Fruit fly (Drosophila melanogaster): Measurements from ENCODE around the gene AdoR.

Gene AdoR

dm6 chr3R:30166159-30166784 lies 16.9 kb upstream of the AdoR start, which contains the start of gene VhaAC45RP (continued):
- TF ChIP-seq Xrp1 (GFP tag; IDR thresholded peaks at IDR 0.05) (no peak), pros (GFP tag; optimal IDR thresholded peaks at IDR 0.05) (peak; percentile 26), CG10267 (tag; optimal IDR thresholded peaks at IDR 0.05) (no peak), CG34422 (GFP tag; IDR thresholded peaks at IDR 0.05) (no peak), Sox100B (GFP tag; optimal IDR thresholded peaks at IDR 0.05) (no peak), CG5180 (GFP tag; optimal IDR thresholded peaks at IDR 0.05) (no peak), CG1602 (GFP tag; optimal IDR thresholded peaks at IDR 0.05) (no peak), onecut (GFP tag; IDR thresholded peaks at IDR 0.05) (peak; percentile 99), Bgb (GFP tag; IDR thresholded peaks at IDR 0.05; ENCODE audit: partially characterized antibody) (no peak), CG1529 (GFP tag; optimal IDR thresholded peaks at IDR 0.05) (no peak), CG7372 (GFP tag; IDR thresholded peaks at IDR 0.05) (no peak), zfh2 (GFP tag; optimal IDR thresholded peaks at IDR 0.05) (no peak), Asciz (GFP tag; optimal IDR thresholded peaks at IDR 0.05) (no peak), gsb-n (tag; optimal IDR thresholded peaks at IDR 0.05) (no peak), Eip74EF (GFP tag; optimal IDR thresholded peaks at IDR 0.05) (no peak), CG1647 (GFP tag; optimal IDR thresholded peaks at IDR 0.05) (no peak), en (GFP tag; optimal IDR thresholded peaks at IDR 0.05) (no peak), maf-S (GFP tag; optimal IDR thresholded peaks at IDR 0.05) (no peak), Rfx (GFP tag; IDR thresholded peaks at IDR 0.05) (no peak), CG18011 (GFP tag; optimal IDR thresholded peaks at IDR 0.05) (no peak), CG11247 (GFP tag; IDR thresholded peaks at IDR 0.05) (no peak), danr (GFP tag; IDR thresholded peaks at IDR 0.05) (no peak), org-1 (GFP tag; optimal IDR thresholded peaks at IDR 0.05) (no peak), Max (GFP tag; optimal IDR thresholded peaks at IDR 0.05) (peak; percentile 9), nmo (GFP tag; optimal IDR thresholded peaks at IDR 0.05) (no peak), sens (GFP tag) (peak; percentile 60), cg (GFP tag; optimal IDR thresholded peaks at IDR 0.05) (no peak), knrl (GFP tag; IDR thresholded peaks at IDR 0.05; ENCODE audit: partially characterized antibody) (no peak), ftz-f1 (GFP tag; optimal IDR thresholded peaks at IDR 0.05) (no peak), Neu2 (GFP tag; optimal IDR thresholded peaks at IDR 0.05; ENCODE audit: borderline replicate concordance) (no peak), tgo (GFP tag; IDR thresholded peaks at IDR 0.05) (no peak), bsh (GFP tag; optimal IDR thresholded peaks at IDR 0.05) (no peak), Taf1 (GFP tag; IDR thresholded peaks at IDR 0.05) (no peak), zen2 (GFP tag; IDR thresholded peaks at IDR 0.05; ENCODE audit: partially characterized antibody) (no peak), gfzf (GFP tag; optimal IDR thresholded peaks at IDR 0.05) (no peak), cwo (GFP tag; optimal IDR thresholded peaks at IDR 0.05) (no peak), CG10654 (GFP tag; optimal IDR thresholded peaks at IDR 0.05) (no peak), CG7745 (tag; optimal IDR thresholded peaks at IDR 0.05) (no peak), Deaf1 (tag; optimal IDR thresholded peaks at IDR 0.05) (peak; percentile 26), jigr1 (GFP tag; IDR thresholded peaks at IDR 0.05) (no peak), MTF-1 (GFP tag; optimal IDR thresholded peaks at IDR 0.05; ENCODE audit: borderline replicate concordance) (no peak), HmgD (GFP tag; optimal IDR thresholded peaks at IDR 0.05) (no peak), CG6254 (GFP tag; optimal IDR thresholded peaks at IDR 0.05) (no peak), insv (GFP tag; optimal IDR thresholded peaks at IDR 0.05) (no peak), CG17802 (tag; optimal IDR thresholded peaks at IDR 0.05) (no peak), dati (GFP tag; IDR thresholded peaks at IDR 0.05) (no peak), nerfin-1 (tag; optimal IDR thresholded peaks at IDR 0.05) (peak; percentile 99), Jarid2 (GFP tag; optimal IDR thresholded peaks at IDR 0.05) (no peak), YL-1 (GFP tag; optimal IDR thresholded peaks at IDR 0.05) (peak; percentile 70), CG6272 (GFP tag; IDR thresholded peaks at IDR 0.05) (no peak)

Measured in whole organism, embryonic.